Worm (Caenorhabditis elegans) whole organism, L4/young adult: ENCODE measurements around the gene F11A5.15.

ENCODE experiments used
- W03F9.2 ChIP-seq: fragments of 150-350 bp; optimal IDR thresholded peaks from 2 replicates; lab custom pipeline; 2014; ENCODE audit warnings: missing biosample characterization, missing genetic modification characterization
- dao-5 ChIP-seq: sonication (generic microtip); optimal IDR thresholded peaks from 2 replicates; lab custom pipeline; 2016; ENCODE audit warnings: missing genotype, missing genetic modification characterization, moderate library complexity, missing compliant biosample characterization
- him-1 ChIP-seq: sonication (generic microtip); optimal IDR thresholded peaks from 2 replicates; lab custom pipeline; 2016; ENCODE audit warnings: missing genotype, missing genetic modification reagents, missing genetic modification characterization, missing compliant biosample characterization

F11A5.15 gene

ce11 chrV:16218522-16218921 lies at the start of gene F11A5.15:
Gene F11A5.15 (minus strand): TSS chrV:16218622.
- TF ChIP-seq him-1 (tag; lab: Kevin White, UChicago) (no peak), dao-5 (no peak), W03F9.2 (tag; lab: Kevin White, UChicago) (no peak)

ce11 chrV:16266514-16266913 lies 48.1 kb upstream of the F11A5.15 start, which contains the start of gene T13F3.4:
Gene T13F3.4 (minus strand): TSS chrV:16266614.
- TF ChIP-seq W03F9.2 (tag; lab: Kevin White, UChicago) = no peak
- no peak for TF ChIP-seq him-1 (tag; lab: Kevin White, UChicago)
- no peak for TF ChIP-seq dao-5

- TF ChIP-seq dao-5 (no peak), him-1 (tag; lab: Kevin White, UChicago) (no peak), W03F9.2 (tag; lab: Kevin White, UChicago) (no peak)
Observed at ce11 chrV:16259684-16260083, 41.3 kb upstream of the F11A5.15 start, which contains the start of gene nhr-127. Gene nhr-127 (plus strand): TSS chrV:16259984.

DNA sequence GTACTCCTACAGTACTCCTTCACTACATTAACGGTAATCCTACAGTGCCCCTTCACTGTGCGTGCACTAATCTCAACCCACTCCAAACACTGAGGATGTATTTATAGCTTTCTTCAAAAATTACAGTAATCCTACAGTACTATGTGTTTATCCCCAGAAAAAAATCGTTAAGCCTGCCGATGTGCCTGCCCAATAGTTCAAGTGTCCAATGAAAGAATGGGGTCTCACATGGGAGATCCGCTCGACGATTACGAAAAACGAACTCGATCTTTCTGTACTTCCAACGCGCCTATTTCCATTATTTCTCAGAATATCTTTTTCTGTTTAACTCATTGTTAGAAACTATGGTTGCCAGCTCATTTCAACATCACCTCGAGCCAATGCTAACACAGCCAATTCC lies 39.7 kb upstream of the F11A5.15 start, which contains the start of gene nhr-218:
nhr-218 (plus strand) TSS at position 301 of the 400 bp plus-strand sequence.
- TF ChIP-seq dao-5 = no peak
- no peak for TF ChIP-seq him-1 (tag; lab: Kevin White, UChicago)
- no peak for TF ChIP-seq W03F9.2 (tag; lab: Kevin White, UChicago)

DNA sequence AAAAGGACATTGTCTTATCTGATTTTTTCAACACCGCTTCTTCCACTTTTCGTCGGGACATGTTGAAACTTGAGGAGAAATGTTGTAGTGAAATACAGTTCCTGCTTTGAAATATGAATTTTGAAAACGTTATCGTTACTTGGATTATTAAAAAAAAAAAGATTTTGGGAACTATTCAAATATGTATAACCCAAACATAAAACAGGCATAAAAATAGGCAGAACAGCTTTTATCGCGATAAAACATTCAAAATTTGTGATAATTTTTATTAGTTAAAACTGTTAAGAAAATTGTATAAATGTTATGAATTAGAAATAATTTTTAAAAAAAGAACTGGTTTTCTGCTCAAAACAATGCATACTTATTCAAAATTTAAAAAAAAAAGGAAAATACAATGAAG lies 38.0 kb upstream of the F11A5.15 start, which contains the start of gene bgnt-1.3:
bgnt-1.3 (minus strand) TSS at position 101 of the 400 bp plus-strand sequence.
- TF ChIP-seq him-1 (tag; lab: Kevin White, UChicago) (no peak), W03F9.2 (tag; lab: Kevin White, UChicago) (no peak), dao-5 (no peak)

ce11 chrV:16253687-16254086 lies 35.3 kb upstream of the F11A5.15 start, which contains the start of gene gcy-20:
Gene gcy-20 (minus strand): TSS chrV:16253787.
- no peak for TF ChIP-seq dao-5
- no peak for TF ChIP-seq W03F9.2 (tag; lab: Kevin White, UChicago)
- TF ChIP-seq him-1 (tag; lab: Kevin White, UChicago) = no peak

DNA sequence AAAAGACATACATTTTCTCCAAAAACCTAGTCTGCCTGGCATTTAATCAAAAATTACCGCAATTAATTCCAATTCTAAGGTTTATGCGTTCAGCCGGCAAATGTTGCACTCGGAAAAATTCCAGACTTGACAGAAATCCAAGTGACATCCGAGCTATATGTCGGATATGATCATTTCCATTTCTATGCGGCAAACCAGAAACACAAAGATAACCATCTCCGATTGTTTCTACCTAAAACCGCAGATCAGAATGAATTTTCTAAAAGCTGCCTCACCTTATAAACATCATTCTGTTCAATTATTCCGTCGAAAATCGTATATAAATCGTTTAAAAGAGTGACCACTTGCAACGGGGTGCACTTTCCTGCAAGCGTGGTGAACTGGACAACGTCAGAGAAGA lies 30.7 kb upstream of the F11A5.15 start:
- TF ChIP-seq dao-5 (no peak), him-1 (tag; lab: Kevin White, UChicago) (no peak), W03F9.2 (tag; lab: Kevin White, UChicago) (no peak)

- TF ChIP-seq W03F9.2 (tag; lab: Kevin White, UChicago) (no peak), him-1 (tag; lab: Kevin White, UChicago) (no peak), dao-5 (no peak)
Observed at ce11 chrV:16246579-16246978, 28.2 kb upstream of the F11A5.15 start, which contains the start of gene srh-95. Gene srh-95 (plus strand): TSS chrV:16246879.

- TF ChIP-seq W03F9.2 (tag; lab: Kevin White, UChicago) (no peak), dao-5 (no peak), him-1 (tag; lab: Kevin White, UChicago) (no peak)
Observed at ce11 chrV:16244078-16244477, 25.7 kb upstream of the F11A5.15 start, which contains the start of gene srh-104. Gene srh-104 (minus strand): TSS chrV:16244178.

DNA sequence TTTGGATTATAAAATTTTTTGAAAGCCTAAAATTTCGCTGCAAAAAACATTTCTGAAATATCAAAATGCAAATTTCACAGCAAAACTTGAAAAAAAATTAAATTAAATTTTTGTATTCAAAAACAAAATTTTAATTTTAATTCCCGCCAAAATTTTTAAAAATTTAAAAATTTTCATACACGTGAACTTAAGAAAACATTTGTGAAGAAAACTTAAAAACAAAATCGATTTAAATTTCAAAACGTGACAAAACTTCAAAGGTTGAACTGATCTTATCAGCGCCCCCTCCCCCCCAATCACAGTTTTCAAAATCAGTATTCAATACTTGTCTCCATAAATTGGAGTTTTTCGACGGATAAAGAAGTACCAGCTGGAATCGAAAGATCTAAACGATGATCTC lies 18.8 kb upstream of the F11A5.15 start, which contains the start of gene F21H7.5:
F21H7.5 (plus strand) TSS at position 301 of the 400 bp plus-strand sequence.
- TF ChIP-seq W03F9.2 (tag; lab: Kevin White, UChicago) (no peak), dao-5 (no peak), him-1 (tag; lab: Kevin White, UChicago) (no peak)

DNA sequence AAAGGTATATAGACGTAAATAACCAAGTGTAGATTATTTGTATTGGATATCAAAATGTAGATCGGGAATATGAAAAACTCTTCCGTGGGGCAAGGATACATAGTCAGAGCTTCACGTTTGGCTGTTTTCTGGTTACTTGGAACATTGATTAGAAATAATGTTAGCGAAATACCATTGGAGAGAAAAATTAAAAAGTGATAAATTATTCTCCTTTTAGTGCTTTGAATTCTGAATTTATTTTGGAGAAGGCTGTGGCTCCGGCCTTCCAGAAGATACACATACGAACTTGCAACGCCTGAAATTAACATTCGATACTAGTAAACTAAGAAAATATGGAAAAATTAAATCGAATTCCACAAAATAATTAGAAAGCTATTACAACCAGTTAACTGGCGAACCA lies 17.2 kb upstream of the F11A5.15 start, which contains the start of gene srh-98:
srh-98 (minus strand) TSS at position 101 of the 400 bp plus-strand sequence.
- TF ChIP-seq him-1 (tag; lab: Kevin White, UChicago) (no peak), dao-5 (no peak), W03F9.2 (tag; lab: Kevin White, UChicago) (no peak)

- TF ChIP-seq dao-5 (no peak), him-1 (tag; lab: Kevin White, UChicago) (no peak), W03F9.2 (tag; lab: Kevin White, UChicago) (no peak)
Observed at ce11 chrV:16235135-16235534, 16.7 kb upstream of the F11A5.15 start, which contains the start of gene F21H7.3. Gene F21H7.3 (minus strand): TSS chrV:16235235.

- TF ChIP-seq dao-5 (no peak), W03F9.2 (tag; lab: Kevin White, UChicago) (no peak), him-1 (tag; lab: Kevin White, UChicago) (no peak)
Observed at ce11 chrV:16233624-16234023, 15.2 kb upstream of the F11A5.15 start, which contains the start of gene clec-233. Gene clec-233 (plus strand): TSS chrV:16233924.

- TF ChIP-seq him-1 (tag; lab: Kevin White, UChicago) (no peak), W03F9.2 (tag; lab: Kevin White, UChicago) (no peak), dao-5 (no peak)
Observed at ce11 chrV:16232180-16232579, 13.8 kb upstream of the F11A5.15 start, which contains the start of gene gst-22. Gene gst-22 (minus strand): TSS chrV:16232282.
